Fruit fly (Drosophila melanogaster) whole organism: ENCODE measurements around the gene galla-2.

Experiments used
- Dll ChIP-seq: fragments of >200 bp; optimal IDR thresholded peaks from 2 replicates; lab custom pipeline; 2017
- psq ChIP-seq: fragments of >200 bp; optimal IDR thresholded peaks from 2 replicates; lab custom pipeline; 2017
- usp ChIP-seq: fragments of >200 bp; optimal IDR thresholded peaks from 2 replicates; lab custom pipeline; 2017; ENCODE audit warnings: missing biosample characterization, missing genetic modification characterization, mixed read lengths

DNA sequence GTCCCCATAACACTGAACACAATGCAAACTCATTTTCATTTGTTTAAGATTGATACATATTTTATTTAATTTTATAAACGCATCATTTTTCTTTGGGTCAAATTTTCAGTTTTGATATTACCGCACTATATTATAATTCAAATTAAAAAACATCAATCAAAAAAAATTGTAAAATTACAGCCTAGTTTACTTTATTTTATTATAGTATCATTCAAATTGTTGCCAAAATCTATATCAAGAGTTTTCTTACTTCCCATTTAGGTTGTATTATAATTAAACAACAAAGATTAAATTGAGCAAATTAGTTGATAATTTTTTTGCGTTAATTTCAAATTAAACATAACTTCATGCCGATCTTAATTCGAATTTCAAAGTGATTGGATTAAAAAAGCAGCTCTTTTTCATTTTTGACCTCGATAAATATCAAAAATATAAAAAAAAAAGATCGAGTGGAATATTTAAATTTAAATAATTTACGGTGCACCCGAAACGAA, 30.8 kb upstream of the galla-2 start:
- TF ChIP-seq Dll (lab: Kevin White, UChicago) = no peak
- no peak for TF ChIP-seq psq (lab: Kevin White, UChicago)
- TF ChIP-seq usp = no peak
